Fruit fly (Drosophila melanogaster) whole organism, pupa: ENCODE data around the gene alphaTub67C.

Experiments
- CG10348 ChIP-seq: fragments of 200-800 bp; sonication (Bioruptor generic); IDR thresholded peaks from 2 replicates; pipeline ENCODE4 v1.3.6; 2022; ENCODE audit warnings: missing biosample characterization, missing genetic modification characterization
- CG12605 ChIP-seq: fragments of 200-800 bp; sonication (Bioruptor generic); IDR thresholded peaks from 2 replicates; pipeline ENCODE4 v1.3.6; 2022; ENCODE audit warnings: missing biosample characterization, missing genetic modification characterization
- CG13204 ChIP-seq: fragments of 200-800 bp; sonication (Bioruptor generic); optimal IDR thresholded peaks from 2 replicates; lab custom pipeline; 2018; ENCODE audit warnings: missing biosample characterization, mild to moderate bottlenecking, missing genetic modification characterization, moderate library complexity
- CG14655 ChIP-seq: fragments of 200-800 bp; sonication (Bioruptor generic); optimal IDR thresholded peaks from 3 replicates; lab custom pipeline; 2017; ENCODE audit warnings: mild to moderate bottlenecking, missing biosample characterization, missing genetic modification reagents, missing genetic modification characterization
- CG15710 ChIP-seq: fragments of 200-800 bp; sonication (Bioruptor generic); optimal IDR thresholded peaks from 2 replicates; lab custom pipeline; 2018; ENCODE audit warnings: missing biosample characterization, mild to moderate bottlenecking, missing genetic modification characterization, moderate library complexity
- CG17806 ChIP-seq: fragments of 200-800 bp; sonication (Bioruptor generic); optimal IDR thresholded peaks from 2 replicates; lab custom pipeline; 2018; ENCODE audit warnings: missing biosample characterization, mild to moderate bottlenecking, missing genetic modification characterization, moderate library complexity
- CG32121 ChIP-seq: fragments of 200-800 bp; sonication (Bioruptor generic); IDR thresholded peaks from 2 replicates; pipeline ENCODE4 v1.3.6; 2022; ENCODE audit warnings: missing biosample characterization, missing genetic modification characterization
- CG34367 ChIP-seq: fragments of 200-800 bp; sonication (Bioruptor generic); optimal IDR thresholded peaks from 2 replicates; lab custom pipeline; 2018; ENCODE audit warnings: missing biosample characterization, mild to moderate bottlenecking, missing genetic modification characterization
- CG4496 ChIP-seq: fragments of 200-800 bp; sonication (Bioruptor generic); IDR thresholded peaks from 3 replicates; pipeline ENCODE4 v1.3.6; 2022; ENCODE audit warnings: missing biosample characterization, missing genetic modification characterization
- CG8159 ChIP-seq: fragments of 200-800 bp; sonication (Bioruptor generic); optimal IDR thresholded peaks from 3 replicates; lab custom pipeline; 2018; ENCODE audit warnings: missing biosample characterization, mild to moderate bottlenecking, missing genetic modification characterization, moderate library complexity
- CG8301 ChIP-seq: fragments of 200-800 bp; sonication (Bioruptor generic); optimal IDR thresholded peaks from 2 replicates; lab custom pipeline; 2018; ENCODE audit warnings: missing biosample characterization, mild to moderate bottlenecking, missing genetic modification characterization
- CG9948 ChIP-seq: fragments of 200-800 bp; sonication (Bioruptor generic); optimal IDR thresholded peaks from 2 replicates; lab custom pipeline; 2018; ENCODE audit warnings: missing biosample characterization, mild to moderate bottlenecking, missing genetic modification characterization, moderate library complexity
- D1 ChIP-seq: fragments of 200-800 bp; sonication (Bioruptor generic); optimal IDR thresholded peaks from 2 replicates; lab custom pipeline; 2018; ENCODE audit warnings: missing biosample characterization, mild to moderate bottlenecking, missing genetic modification characterization, moderate library complexity
- EcR ChIP-seq: fragments of 200-800 bp; sonication (Bioruptor generic); optimal IDR thresholded peaks from 3 replicates; lab custom pipeline; 2019; ENCODE audit warnings: missing biosample characterization, missing genetic modification characterization, mild to moderate bottlenecking, moderate library complexity, missing genetic modification reagents
- Ets98B ChIP-seq: fragments of 200-800 bp; sonication (Bioruptor generic); IDR thresholded peaks from 2 replicates; pipeline ENCODE4 v1.3.6; 2022; ENCODE audit warnings: missing biosample characterization, missing genetic modification characterization
- Pif1A ChIP-seq: fragments of 200-800 bp; sonication (Bioruptor generic); optimal IDR thresholded peaks from 3 replicates; lab custom pipeline; 2016; ENCODE audit warnings: missing biosample characterization, missing genetic modification characterization
- Pif1B ChIP-seq: fragments of 200-800 bp; sonication (Bioruptor generic); optimal IDR thresholded peaks from 3 replicates; lab custom pipeline; 2016; ENCODE audit warnings: missing biosample characterization, missing genetic modification characterization
- Snoo ChIP-seq: fragments of 200-800 bp; sonication (Bioruptor generic); optimal IDR thresholded peaks from 3 replicates; lab custom pipeline; 2017; ENCODE audit warnings: missing biosample characterization, mild to moderate bottlenecking, missing genetic modification characterization, inconsistent platforms
- fd96Ca ChIP-seq: fragments of 200-800 bp; sonication (Bioruptor generic); IDR thresholded peaks from 3 replicates; pipeline ENCODE4 v1.3.6; 2022; ENCODE audit warnings: missing biosample characterization, missing genetic modification characterization
- gl ChIP-seq: fragments of 200-800 bp; sonication (Bioruptor generic); optimal IDR thresholded peaks from 2 replicates; lab custom pipeline; 2018; ENCODE audit warnings: missing biosample characterization, mild to moderate bottlenecking, missing genetic modification characterization
- rn ChIP-seq: fragments of 200-800 bp; sonication (Bioruptor generic); IDR thresholded peaks from 2 replicates; pipeline ENCODE4 v1.3.6; 2022; ENCODE audit warnings: missing biosample characterization, missing genetic modification characterization

The alphaTub67C gene

DNA sequence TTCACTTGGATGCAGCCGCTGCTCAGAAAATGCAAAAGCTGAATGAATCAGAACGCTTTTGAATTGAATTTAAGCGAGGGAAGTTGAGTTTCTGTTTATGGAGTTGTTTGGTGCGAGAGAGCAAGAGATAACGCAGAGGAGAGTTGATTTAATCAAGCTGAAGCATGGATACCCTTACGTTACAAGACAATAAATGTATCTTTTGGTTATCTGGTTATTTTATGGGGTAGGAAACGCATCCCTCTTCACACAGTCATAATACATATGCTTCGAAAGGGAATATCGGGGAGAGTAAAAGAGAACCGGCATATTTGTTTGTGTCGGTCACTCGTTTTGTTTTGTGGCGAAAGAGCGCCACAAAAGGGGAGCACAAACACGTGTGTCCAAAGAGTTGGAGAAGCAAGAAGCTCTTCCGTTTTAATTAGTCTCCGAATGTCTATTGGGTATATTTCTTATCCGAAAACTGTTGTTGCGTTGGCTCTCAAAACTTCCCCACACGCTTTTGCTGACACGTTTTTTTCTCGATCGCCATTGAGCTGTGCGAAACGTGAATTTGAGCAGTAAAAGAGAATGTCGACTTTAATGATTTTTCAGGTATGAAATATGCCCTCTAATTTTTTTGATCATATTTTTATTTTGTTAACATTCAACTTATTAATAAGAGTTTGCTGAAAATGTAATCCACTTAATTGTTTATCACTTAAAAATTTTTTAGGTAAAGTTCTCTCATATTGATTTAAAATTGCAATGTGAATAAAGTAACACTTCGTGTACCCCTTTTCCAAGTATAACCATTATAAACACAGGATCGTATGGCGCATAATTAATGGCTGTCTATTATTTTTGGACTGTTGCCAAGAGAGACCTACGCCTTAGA, 15.8 kb downstream of the alphaTub67C start, which contains the start of gene Prps:
Gene Prps (minus strand): TSS at position 51 of the 877 bp plus-strand sequence.
- no peak for TF ChIP-seq D1 (tag; lab: Kevin White, UChicago)
- TF ChIP-seq CG4496 = peak; percentile 93
- peak; percentile 81 for TF ChIP-seq rn (GFP tag; lab: Robert Waterston, UW)
- TF ChIP-seq CG8159 (tag; lab: Kevin White, UChicago) = peak; percentile 79
- TF ChIP-seq CG10348 = no peak
- peak; percentile 83 for TF ChIP-seq CG17806 (tag; lab: Kevin White, UChicago)
- peak; percentile 93 for TF ChIP-seq fd96Ca
- no peak for TF ChIP-seq CG13204 (GFP tag; lab: Kevin White, UChicago)
- TF ChIP-seq CG34367 (tag; lab: Kevin White, UChicago) = peak; percentile 64
- peak; percentile 70 for TF ChIP-seq CG15710 (tag; lab: Kevin White, UChicago)
- TF ChIP-seq Snoo (tag; lab: Kevin White, UChicago) = peak; percentile 85
- TF ChIP-seq CG32121 (GFP tag; lab: Robert Waterston, UW) = peak; percentile 80
- TF ChIP-seq CG12605 = peak; percentile 87
- TF ChIP-seq Pif1A (GFP tag; lab: Kevin White, UChicago) = peak; percentile 89
- TF ChIP-seq CG8301 = peak; percentile 82
- peak; percentile 67 for TF ChIP-seq CG9948 (tag; lab: Kevin White, UChicago)
- TF ChIP-seq Pif1B (GFP tag; lab: Kevin White, UChicago) = peak; percentile 87
- peak; percentile 96 for TF ChIP-seq Ets98B
- peak; percentile 52 for TF ChIP-seq EcR (GFP tag; lab: Kevin White, UChicago)
- no peak for TF ChIP-seq CG14655 (GFP tag; lab: Kevin White, UChicago)
- TF ChIP-seq gl (tag; lab: Kevin White, UChicago) = peak; percentile 79

DNA sequence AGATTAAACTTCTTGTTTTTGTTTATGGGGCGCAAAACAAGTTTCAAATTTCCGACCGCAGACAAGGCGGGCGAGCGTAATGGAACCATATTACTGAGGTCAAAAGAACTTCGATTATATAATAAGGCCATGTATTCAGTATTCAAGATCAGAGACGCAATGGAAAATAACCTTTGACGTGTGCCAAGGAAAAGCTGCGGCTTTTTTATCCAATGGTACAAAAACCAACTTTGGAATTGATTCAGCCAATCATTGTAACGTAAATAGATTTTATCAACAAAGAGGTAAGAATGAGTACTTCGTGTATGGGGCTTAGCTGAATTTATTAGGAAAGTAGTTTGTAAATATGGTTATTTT, 16.4 kb downstream of the alphaTub67C start:
- TF ChIP-seq CG32121 (GFP tag; lab: Robert Waterston, UW) = no peak

DNA sequence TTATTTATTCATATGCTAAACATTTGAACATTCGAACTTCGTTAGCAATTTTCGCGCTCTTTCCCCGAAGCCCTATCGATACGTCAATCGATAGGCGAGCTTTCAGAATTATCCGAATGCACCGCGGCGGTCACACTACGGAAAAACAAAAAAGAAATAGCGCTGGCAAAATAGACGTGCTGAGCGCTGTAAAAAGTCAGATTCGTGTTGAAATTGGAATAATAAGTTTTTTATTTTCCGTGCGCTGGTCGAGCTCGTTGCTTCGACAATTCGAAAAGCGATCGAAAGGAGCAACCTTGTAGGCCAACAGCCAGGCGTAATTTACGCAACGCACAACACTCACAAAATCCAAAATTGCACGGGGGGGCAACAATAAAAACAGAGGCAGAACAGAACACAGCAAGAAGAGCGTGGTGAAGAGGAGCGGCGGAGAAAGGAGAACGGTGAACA, 17.1 kb downstream of the alphaTub67C start, which contains the start of gene Ubc4:
Gene Ubc4 (plus strand): TSS at position 144 of the 450 bp plus-strand sequence.
- TF ChIP-seq CG8301 (no peak), CG32121 (GFP tag; lab: Robert Waterston, UW) (0 out of 2 replicates have a peak, but pooled peaks have one; percentile 9), CG4496 (peak; percentile 12; the same call in 1 of the 3 replicates), CG13204 (GFP tag; lab: Kevin White, UChicago) (no peak), D1 (tag; lab: Kevin White, UChicago) (no peak), CG9948 (tag; lab: Kevin White, UChicago) (no peak), CG34367 (tag; lab: Kevin White, UChicago) (no peak), CG10348 (no peak), gl (tag; lab: Kevin White, UChicago) (peak; percentile 40), CG12605 (no peak), EcR (GFP tag; lab: Kevin White, UChicago) (peak; percentile 26), CG8159 (tag; lab: Kevin White, UChicago) (peak; percentile 2), Pif1B (GFP tag; lab: Kevin White, UChicago) (no peak), Pif1A (GFP tag; lab: Kevin White, UChicago) (no peak), Snoo (tag; lab: Kevin White, UChicago) (peak; percentile 8), Ets98B (peak; percentile 39), CG15710 (tag; lab: Kevin White, UChicago) (peak; percentile 7), CG14655 (GFP tag; lab: Kevin White, UChicago) (no peak), CG17806 (tag; lab: Kevin White, UChicago) (peak; percentile 8), rn (GFP tag; lab: Robert Waterston, UW) (no peak), fd96Ca (no peak)

dm6 chr3L:9703495-9703894, 22.4 kb downstream of the alphaTub67C start, which contains the start of gene CG6761:
Gene CG6761 (minus strand): TSS chr3L:9703595.
- TF ChIP-seq rn (GFP tag; lab: Robert Waterston, UW) = no peak
- TF ChIP-seq CG17806 (tag; lab: Kevin White, UChicago) = no peak
- no peak for TF ChIP-seq CG9948 (tag; lab: Kevin White, UChicago)
- TF ChIP-seq EcR (GFP tag; lab: Kevin White, UChicago) = no peak
- no peak for TF ChIP-seq Snoo (tag; lab: Kevin White, UChicago)
- TF ChIP-seq CG34367 (tag; lab: Kevin White, UChicago) = no peak
- TF ChIP-seq CG8159 (tag; lab: Kevin White, UChicago) = no peak
- no peak for TF ChIP-seq Pif1A (GFP tag; lab: Kevin White, UChicago)
- TF ChIP-seq CG12605 = no peak

DNA sequence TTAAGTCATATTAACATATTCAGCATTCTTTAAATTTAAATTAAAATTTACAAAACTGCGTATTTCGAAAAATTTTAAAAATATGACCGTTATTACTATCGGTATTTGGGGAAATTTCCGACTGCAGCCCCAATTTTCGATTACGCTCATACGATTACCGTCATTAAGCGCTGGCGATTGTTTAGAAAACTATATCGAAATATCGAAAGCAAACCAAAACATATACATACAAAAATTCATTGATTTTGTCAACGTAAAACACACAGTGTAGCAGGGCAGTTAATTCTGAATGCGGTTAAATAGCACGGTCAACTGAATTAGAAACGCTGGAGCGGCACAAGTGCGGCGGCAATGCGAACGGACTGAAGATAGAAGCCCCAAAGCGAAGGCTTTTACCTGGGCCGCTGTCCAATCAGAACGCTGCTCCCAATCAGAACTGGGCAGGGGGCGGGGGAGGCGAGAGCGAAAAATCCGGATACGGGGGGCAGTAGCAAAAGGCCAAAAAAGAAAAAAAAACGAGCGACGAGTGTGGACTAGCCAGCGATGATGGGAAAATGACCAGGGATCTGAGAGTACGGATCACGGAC, 23.2 kb downstream of the alphaTub67C start, which contains the start of gene CG16711:
Gene CG16711 (plus strand): TSS at position 170 of the 587 bp plus-strand sequence.
- TF ChIP-seq CG10348 (no peak), CG13204 (GFP tag; lab: Kevin White, UChicago) (no peak), Ets98B (no peak), CG12605 (no peak)
